Fruit fly (Drosophila melanogaster): Measurements from ENCODE around the gene Rbsn-5.

DNA sequence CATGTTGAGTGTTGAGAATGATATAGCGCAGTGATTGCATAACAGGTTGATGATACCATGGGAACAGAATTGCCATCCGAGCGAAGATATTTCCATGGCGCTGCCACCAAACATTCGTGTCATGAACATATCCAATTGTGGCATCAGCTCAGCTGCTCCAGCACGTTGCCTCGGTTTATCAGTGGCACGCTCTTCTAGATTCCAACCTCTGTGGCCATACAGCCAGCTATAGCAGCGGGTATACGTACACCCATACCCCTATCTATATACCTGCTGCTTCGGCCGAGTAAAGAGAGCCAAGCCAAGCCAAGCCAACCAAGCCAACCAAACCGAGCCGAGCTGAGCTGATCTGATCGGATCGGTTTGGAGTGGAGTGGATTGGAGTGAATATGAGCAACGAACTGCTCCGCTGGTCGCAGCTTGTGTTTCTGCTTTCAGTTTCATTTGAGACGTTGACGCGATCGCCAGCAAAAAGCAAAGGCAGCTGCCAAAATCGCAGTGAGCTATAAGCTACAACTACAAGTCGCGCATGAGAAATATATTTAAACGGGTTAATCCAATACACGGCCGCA lies 11.0 kb upstream of the Rbsn-5 start:
- TF ChIP-seq h (optimal IDR thresholded peaks at IDR 0.05) (no peak), ttk (optimal IDR thresholded peaks at IDR 0.05) (no peak), insv (optimal IDR thresholded peaks at IDR 0.05) (no peak)

Measured in Kc167 (cell line).